Worm (Caenorhabditis elegans) whole organism, L3 larva: ENCODE measurements around the gene wht-8.
A peak's percentile ranks its signal among the peaks of the same experiment; 100 is the strongest.
"Not testable (repeated sequence)": the region's sequence is repeated elsewhere in the genome, so short reads cannot be mapped to it uniquely, and the experiment has no call there.

ENCODE experiments used
- R02D3.7 ChIP-seq: fragments of 150-350 bp; optimal IDR thresholded peaks from 2 replicates; lab custom pipeline; 2014; ENCODE audit warnings: missing biosample characterization, missing genetic modification characterization
- ZK546.5 ChIP-seq: sonication (generic microtip); optimal IDR thresholded peaks from 2 replicates; lab custom pipeline; 2017; ENCODE audit warnings: missing biosample characterization, missing genetic modification characterization
- aly-2 ChIP-seq: fragments of 150-350 bp; optimal IDR thresholded peaks from 2 replicates; lab custom pipeline; 2014; ENCODE audit warnings: missing biosample characterization, missing genetic modification characterization
- ama-1 ChIP-seq: fragments of 150-350 bp; optimal IDR thresholded peaks from 2 replicates; lab custom pipeline; 2018
- ceh-28 ChIP-seq: fragments of 150-350 bp; optimal IDR thresholded peaks from 2 replicates; lab custom pipeline; 2014; ENCODE audit warnings: missing biosample characterization, missing genetic modification reagents, missing genetic modification characterization
- ceh-82 ChIP-seq: fragments of 150-350 bp; optimal IDR thresholded peaks from 2 replicates; lab custom pipeline; 2014; ENCODE audit warnings: missing biosample characterization, missing genetic modification characterization
- ceh-9 ChIP-seq: sonication (generic microtip); optimal IDR thresholded peaks from 2 replicates; lab custom pipeline; 2018; ENCODE audit warnings: missing biosample characterization, missing genetic modification characterization
- daf-12 ChIP-seq: fragments of 150-350 bp; optimal IDR thresholded peaks from 2 replicates; lab custom pipeline; 2014; ENCODE audit warnings: missing biosample characterization, missing genetic modification reagents, missing genetic modification characterization
- egl-27 ChIP-seq: sonication (generic microtip); optimal IDR thresholded peaks from 4 replicates; lab custom pipeline; 2017; ENCODE audit warnings: missing biosample characterization, missing genetic modification reagents, missing genetic modification characterization
- egl-5 ChIP-seq: fragments of 150-350 bp; optimal IDR thresholded peaks from 2 replicates; lab custom pipeline; 2017; ENCODE audit warnings: missing biosample characterization, missing genetic modification reagents, missing genetic modification characterization, inconsistent platforms
- elt-2 ChIP-seq: sonication (generic microtip); optimal IDR thresholded peaks from 2 replicates; lab custom pipeline; 2016; ENCODE audit warnings: missing genetic modification reagents, mild to moderate bottlenecking, missing genetic modification characterization, missing compliant biosample characterization
- eor-1 ChIP-seq, 2 experiments: fragments of 150-350 bp; optimal IDR thresholded peaks; 2 replicates each; lab custom pipeline; 2014 to 2018; ENCODE audit warnings: missing biosample characterization in 2 of 2, missing genetic modification characterization in 2 of 2
- fkh-10 ChIP-seq: sonication (generic microtip); optimal IDR thresholded peaks from 2 replicates; lab custom pipeline; 2017; ENCODE audit warnings: missing biosample characterization, missing genetic modification reagents, missing genetic modification characterization
- fos-1 ChIP-seq: fragments of 150-350 bp; optimal IDR thresholded peaks from 2 replicates; lab custom pipeline; 2014; ENCODE audit warnings: missing biosample characterization, missing genetic modification characterization
- hmg-11 ChIP-seq: sonication (generic microtip); optimal IDR thresholded peaks from 2 replicates; lab custom pipeline; 2016; ENCODE audit warnings: missing genetic modification characterization, missing compliant biosample characterization
- jun-1 ChIP-seq: fragments of 150-350 bp; optimal IDR thresholded peaks from 2 replicates; lab custom pipeline; 2014; ENCODE audit warnings: missing biosample characterization, missing genetic modification reagents, missing genetic modification characterization
- lin-39 ChIP-seq: fragments of 150-350 bp; optimal IDR thresholded peaks from 2 replicates; lab custom pipeline; 2018; ENCODE audit warnings: missing biosample characterization, missing genetic modification reagents, missing genetic modification characterization
- lsy-12 ChIP-seq: sonication (generic microtip); optimal IDR thresholded peaks from 2 replicates; lab custom pipeline; 2016; ENCODE audit warnings: mild to moderate bottlenecking, missing genetic modification characterization, missing compliant biosample characterization
- mml-1 ChIP-seq: fragments of 150-350 bp; sonication (generic microtip); optimal IDR thresholded peaks from 3 replicates; lab custom pipeline; 2014; ENCODE audit warnings: missing biosample characterization, missing genetic modification characterization
- nfya-1 ChIP-seq: sonication (generic microtip); optimal IDR thresholded peaks from 2 replicates; lab custom pipeline; 2017; ENCODE audit warnings: missing genetic modification characterization, mild to moderate bottlenecking, missing compliant biosample characterization, antibody characterized with exemption, moderate library complexity; ENCODE audit not compliant: insufficient read depth
- nhr-11 ChIP-seq: fragments of 150-350 bp; optimal IDR thresholded peaks from 2 replicates; lab custom pipeline; 2014; ENCODE audit warnings: missing biosample characterization, missing genetic modification characterization
- nhr-12 ChIP-seq: fragments of 150-350 bp; optimal IDR thresholded peaks from 2 replicates; lab custom pipeline; 2014; ENCODE audit warnings: missing biosample characterization, missing genetic modification characterization
- nhr-237 ChIP-seq: fragments of 150-350 bp; optimal IDR thresholded peaks from 2 replicates; lab custom pipeline; 2014; ENCODE audit warnings: missing biosample characterization, missing genetic modification characterization
- nhr-25 ChIP-seq: sonication (generic microtip); optimal IDR thresholded peaks from 2 replicates; lab custom pipeline; 2017; ENCODE audit warnings: missing biosample characterization, missing genetic modification characterization
- nhr-76 ChIP-seq: fragments of 150-350 bp; sonication (generic microtip); optimal IDR thresholded peaks from 5 replicates; lab custom pipeline; 2014; ENCODE audit warnings: missing biosample characterization, missing genetic modification characterization
- skn-1 ChIP-seq: fragments of 150-350 bp; optimal IDR thresholded peaks from 2 replicates; lab custom pipeline; 2014; ENCODE audit warnings: missing biosample characterization, missing genetic modification characterization
- snpc-4 ChIP-seq: fragments of 150-350 bp; optimal IDR thresholded peaks from 2 replicates; lab custom pipeline; 2014; ENCODE audit warnings: missing biosample characterization, missing genetic modification characterization
- tbx-2 ChIP-seq: sonication (generic microtip); optimal IDR thresholded peaks from 2 replicates; lab custom pipeline; 2016; ENCODE audit warnings: mild to moderate bottlenecking, missing genetic modification characterization, missing compliant biosample characterization
- unc-39 ChIP-seq: sonication (generic microtip); optimal IDR thresholded peaks from 4 replicates; lab custom pipeline; 2017; ENCODE audit warnings: missing biosample characterization, missing genetic modification characterization
- unc-62 ChIP-seq: fragments of 150-350 bp; sonication (generic microtip); optimal IDR thresholded peaks from 4 replicates; lab custom pipeline; 2014; ENCODE audit warnings: missing biosample characterization, missing genetic modification reagents, missing genetic modification characterization
- zag-1 ChIP-seq: fragments of 150-350 bp; optimal IDR thresholded peaks from 2 replicates; lab custom pipeline; 2014; ENCODE audit warnings: missing biosample characterization, missing genetic modification characterization
- ztf-11 ChIP-seq: fragments of 150-350 bp; optimal IDR thresholded peaks from 2 replicates; lab custom pipeline; 2014; ENCODE audit warnings: missing biosample characterization, missing genetic modification characterization
- ztf-4 ChIP-seq: fragments of 150-350 bp; optimal IDR thresholded peaks from 2 replicates; lab custom pipeline; 2014; ENCODE audit warnings: missing biosample characterization, missing genetic modification characterization

wht-8 gene

DNA sequence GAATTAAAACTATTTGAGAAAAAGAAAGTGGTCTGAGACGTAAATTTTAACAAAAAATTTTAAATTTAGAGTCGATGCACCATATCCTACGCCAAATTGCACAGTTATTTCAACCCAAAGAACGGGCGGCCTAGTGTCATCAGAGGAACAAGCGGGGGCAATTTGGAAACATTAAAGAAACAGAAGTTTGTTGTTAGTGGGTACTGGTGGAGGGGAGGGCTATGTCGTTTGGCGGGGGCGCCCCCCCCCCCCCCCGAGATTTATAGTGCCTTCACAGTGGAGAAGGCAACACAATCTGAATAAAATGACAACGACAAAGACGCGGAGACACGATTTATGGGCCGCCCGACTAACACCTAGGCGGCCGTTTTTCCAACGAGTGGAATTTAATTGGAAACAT, 11.7 kb upstream of the wht-8 start:
- TF ChIP-seq snpc-4 (tag; lab: Kevin White, UChicago) = no peak
- no peak for TF ChIP-seq fos-1 (tag; lab: Kevin White, UChicago)
- TF ChIP-seq ama-1 (lab: Kevin White, UChicago) = no peak
- no peak for TF ChIP-seq fkh-10 (GFP tag; lab: Kevin White, UChicago)
- TF ChIP-seq ceh-28 (tag; lab: Kevin White, UChicago) = no peak
- peak; percentile 57 for TF ChIP-seq egl-5
- no peak for TF ChIP-seq nhr-12 (tag; lab: Kevin White, UChicago)
- TF ChIP-seq unc-62 (GFP tag; lab: Kevin White, UChicago) = no peak
- TF ChIP-seq unc-39 (tag; lab: Kevin White, UChicago) = no peak
- TF ChIP-seq daf-12 (tag; lab: Kevin White, UChicago) = no peak
- TF ChIP-seq lsy-12 (tag; lab: Kevin White, UChicago) = no peak
- TF ChIP-seq ceh-9 = no peak
- TF ChIP-seq nhr-11 = no peak
- TF ChIP-seq lin-39 (tag; lab: Kevin White, UChicago) = peak; percentile 14
- no peak for TF ChIP-seq mml-1 (tag; lab: Kevin White, UChicago)
- TF ChIP-seq elt-2 = no peak

- no peak for TF ChIP-seq nhr-237 (tag; lab: Kevin White, UChicago)
- no peak for TF ChIP-seq ztf-4 (tag; lab: Kevin White, UChicago)
- no peak for TF ChIP-seq ceh-82 (tag; lab: Kevin White, UChicago)
- no peak for TF ChIP-seq tbx-2 (tag; lab: Kevin White, UChicago)
- no peak for TF ChIP-seq snpc-4 (tag; lab: Kevin White, UChicago)
- no peak for TF ChIP-seq skn-1
- TF ChIP-seq lsy-12 (tag; lab: Kevin White, UChicago) = no peak
- TF ChIP-seq nhr-76 (tag; lab: Kevin White, UChicago) = no peak
- no peak for TF ChIP-seq nhr-25 (tag; lab: Kevin White, UChicago)
- TF ChIP-seq unc-62 (GFP tag; lab: Kevin White, UChicago) = no peak
- no peak for TF ChIP-seq fkh-10 (GFP tag; lab: Kevin White, UChicago)
- no peak for TF ChIP-seq nhr-12 (tag; lab: Kevin White, UChicago)
- TF ChIP-seq unc-39 (tag; lab: Kevin White, UChicago) = no peak
- no peak for TF ChIP-seq zag-1
- no peak for TF ChIP-seq elt-2
- TF ChIP-seq daf-12 (tag; lab: Kevin White, UChicago) = no peak
Observed at ce11 chrIII:11207825-11208224, 10.8 kb upstream of the wht-8 start.

DNA sequence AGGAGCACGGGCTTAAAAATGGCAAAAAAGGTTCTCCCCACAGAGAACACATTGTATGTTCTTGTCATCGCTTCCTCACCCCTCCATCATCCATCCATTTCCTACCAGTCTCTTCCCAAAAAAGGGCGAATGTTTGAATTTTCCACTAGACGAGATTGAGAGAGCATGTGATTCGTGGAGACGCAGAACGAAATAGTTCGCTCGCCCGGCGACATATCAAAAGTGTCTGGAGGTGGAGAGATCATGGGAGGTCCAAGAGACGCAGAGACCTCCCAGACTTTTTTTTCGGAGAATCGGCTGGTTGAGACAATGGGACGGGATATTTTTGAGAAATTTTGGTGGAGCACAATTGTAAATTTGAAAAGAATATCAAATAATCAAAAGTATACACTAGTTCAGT, 10.2 kb upstream of the wht-8 start:
- peak; percentile 52 for TF ChIP-seq hmg-11 (tag; lab: Kevin White, UChicago)
- TF ChIP-seq ZK546.5 = no peak
- TF ChIP-seq, all 47 proteins: peak for 1

DNA sequence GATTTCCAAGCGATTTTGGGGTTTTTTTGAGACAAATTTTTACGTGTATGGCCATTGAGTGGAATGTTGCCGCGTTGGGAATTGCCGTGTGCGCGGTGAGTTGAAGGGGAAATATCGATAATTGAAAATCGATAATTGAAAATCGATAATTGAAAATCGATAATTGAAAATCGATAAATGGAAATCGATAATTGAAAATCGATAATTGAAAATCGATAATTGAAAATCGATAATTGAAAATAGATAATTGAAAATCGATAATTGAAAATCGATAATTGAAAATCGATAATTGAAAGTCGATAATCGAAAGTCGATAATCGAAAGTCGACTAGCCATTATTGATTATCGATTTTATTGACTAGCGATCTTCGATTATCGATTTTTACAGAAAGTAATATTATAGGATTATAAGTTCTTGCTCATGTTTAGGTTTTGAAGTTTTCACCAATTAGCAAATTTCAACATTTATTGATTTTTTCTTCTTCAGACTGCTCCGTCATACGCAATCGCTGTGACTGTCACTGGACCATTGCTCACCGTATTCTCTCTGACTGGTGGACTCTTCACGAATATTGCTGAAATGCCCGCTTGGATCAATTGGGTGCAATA, 3.1 kb downstream of the wht-8 start:
- TF ChIP-seq eor-1 (tag; optimal IDR thresholded peaks at IDR 0.05; lab: Kevin White, UChicago) (no peak), ceh-28 (tag; lab: Kevin White, UChicago) (peak; percentile 99)

DNA sequence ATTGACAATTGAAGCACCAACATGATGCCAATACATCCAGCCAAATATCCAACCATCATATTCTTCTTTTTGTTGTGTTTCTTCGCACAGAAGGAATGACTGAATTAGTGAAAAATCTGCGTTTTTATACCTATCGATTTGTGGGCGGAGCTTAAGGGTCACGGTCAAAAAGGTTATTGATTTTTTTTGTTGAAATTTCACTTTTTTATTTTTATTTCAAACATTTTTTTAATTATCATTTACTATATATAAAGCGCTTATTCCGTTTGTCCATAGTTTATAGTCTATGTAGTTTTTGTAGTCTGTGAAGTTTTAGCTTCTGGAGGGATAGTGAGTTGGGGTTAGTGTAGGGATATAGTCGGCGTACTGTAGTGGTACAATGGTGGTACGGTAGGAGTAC, 5.4 kb downstream of the wht-8 start, which contains the start of gene Y47D3A.13:
Gene Y47D3A.13 (minus strand): TSS at position 101 of the 400 bp plus-strand sequence.
- TF ChIP-seq egl-27 (tag; lab: Kevin White, UChicago); R02D3.7 (tag; lab: Kevin White, UChicago); elt-2: not testable (repeated sequence)

DNA sequence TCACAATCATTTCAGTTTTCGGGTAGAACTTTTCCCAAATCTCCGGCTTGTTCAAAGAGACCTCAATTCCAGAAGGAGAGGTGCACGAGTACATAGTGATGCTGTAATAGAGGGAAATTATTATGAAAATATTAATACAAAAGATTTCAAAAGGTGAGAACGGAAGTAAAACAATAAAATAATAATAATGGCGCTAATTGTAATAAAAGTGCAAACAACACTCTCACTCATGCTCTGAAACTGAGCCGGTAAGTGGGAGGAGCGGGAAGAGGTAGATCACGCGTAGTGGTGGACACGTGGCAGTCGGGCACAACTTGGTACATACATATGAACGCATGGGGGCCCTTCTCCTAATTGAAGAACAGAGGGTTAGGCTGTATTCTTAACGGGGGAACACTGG, 8.4 kb downstream of the wht-8 start, which contains the start of gene tbx-37:
Gene tbx-37 (minus strand): TSS at position 101 of the 400 bp plus-strand sequence.
- TF ChIP-seq aly-2 (no peak), jun-1 (tag; lab: Kevin White, UChicago) (no peak), nhr-12 (tag; lab: Kevin White, UChicago) (no peak), elt-2 (no peak), nhr-76 (tag; lab: Kevin White, UChicago) (no peak), daf-12 (tag; lab: Kevin White, UChicago) (no peak), ztf-11 (tag; lab: Kevin White, UChicago) (no peak), zag-1 (no peak), nfya-1 (tag; lab: Kevin White, UChicago) (no peak), egl-27 (tag; lab: Kevin White, UChicago) (no peak)
